Fruit fly (Drosophila melanogaster) whole organism, embryonic: ENCODE results near the gene Pde9.

Experiments
- Abd-B ChIP-seq: fragments of 200-800 bp; sonication (Bioruptor generic); optimal IDR thresholded peaks from 2 replicates; lab custom pipeline; 2018; ENCODE audit warnings: missing biosample characterization, mild to moderate bottlenecking, missing genetic modification characterization, moderate library complexity
- Atf-2 ChIP-seq: fragments of 200-800 bp; sonication (Bioruptor generic); optimal IDR thresholded peaks from 2 replicates; lab custom pipeline; 2016; ENCODE audit warnings: missing biosample characterization, missing genetic modification characterization
- Atf3 ChIP-seq: fragments of 200-800 bp; sonication (Bioruptor generic); optimal IDR thresholded peaks from 3 replicates; lab custom pipeline; 2016; ENCODE audit warnings: missing biosample characterization, missing genetic modification characterization
- CG1024 ChIP-seq: fragments of 200-800 bp; sonication (Bioruptor generic); IDR thresholded peaks from 2 replicates; pipeline ENCODE4 v1.3.6; 2022; ENCODE audit warnings: missing biosample characterization, missing genetic modification characterization
- CG10431 ChIP-seq: fragments of 200-800 bp; sonication (Bioruptor generic); optimal IDR thresholded peaks from 3 replicates; lab custom pipeline; 2018; ENCODE audit warnings: missing biosample characterization, mild to moderate bottlenecking, missing genetic modification characterization
- CG12155 ChIP-seq: fragments of 200-800 bp; sonication (Bioruptor generic); optimal IDR thresholded peaks from 3 replicates; lab custom pipeline; 2016; ENCODE audit warnings: missing biosample characterization, missing genetic modification characterization
- CG14050 ChIP-seq: fragments of 200-800 bp; sonication (Bioruptor generic); IDR thresholded peaks from 3 replicates; pipeline ENCODE4 v1.3.6; 2022; ENCODE audit warnings: missing biosample characterization, missing genetic modification characterization
- CG14441 ChIP-seq: fragments of 200-800 bp; sonication (Bioruptor generic); IDR thresholded peaks from 2 replicates; pipeline ENCODE4 v1.3.6; 2022; ENCODE audit warnings: missing biosample characterization, missing genetic modification characterization
- CG17385 ChIP-seq: fragments of 200-800 bp; sonication (Bioruptor generic); optimal IDR thresholded peaks from 3 replicates; lab custom pipeline; 2018; ENCODE audit warnings: missing biosample characterization, mild to moderate bottlenecking, missing genetic modification characterization
- CG17612 ChIP-seq: fragments of 200-800 bp; sonication (Bioruptor generic); IDR thresholded peaks from 2 replicates; pipeline ENCODE4 v1.3.6; 2022; ENCODE audit warnings: missing biosample characterization, missing genetic modification characterization
- CG18011 ChIP-seq: fragments of 200-800 bp; sonication (Bioruptor generic); optimal IDR thresholded peaks from 2 replicates; lab custom pipeline; 2017; ENCODE audit warnings: missing biosample characterization, missing genetic modification characterization, mild to moderate bottlenecking, moderate library complexity, missing genotype
- CG18619 ChIP-seq: fragments of 200-800 bp; sonication (Bioruptor generic); optimal IDR thresholded peaks from 3 replicates; lab custom pipeline; 2017; ENCODE audit warnings: missing biosample characterization, mild to moderate bottlenecking, missing genetic modification characterization
- CG2202 ChIP-seq: fragments of 200-800 bp; sonication (Bioruptor generic); optimal IDR thresholded peaks from 2 replicates; lab custom pipeline; 2018; ENCODE audit warnings: missing biosample characterization, mild to moderate bottlenecking, missing genetic modification characterization
- CG34422 ChIP-seq: fragments of 200-800 bp; sonication (Bioruptor generic); IDR thresholded peaks from 3 replicates; pipeline ENCODE4 v1.3.6; 2022; ENCODE audit warnings: missing biosample characterization, missing genetic modification characterization
- CG3726 ChIP-seq: fragments of 200-800 bp; sonication (Bioruptor generic); IDR thresholded peaks from 3 replicates; pipeline ENCODE4, ENCODE4 v1.3.6; 2022; ENCODE audit warnings: missing biosample characterization, missing genetic modification characterization
- CG5180 ChIP-seq: fragments of 200-800 bp; sonication (Bioruptor generic); optimal IDR thresholded peaks from 3 replicates; lab custom pipeline; 2017; ENCODE audit warnings: missing biosample characterization, missing genetic modification characterization, mild to moderate bottlenecking, moderate library complexity, missing genetic modification reagents
- CG6791 ChIP-seq: fragments of 200-800 bp; sonication (Bioruptor generic); IDR thresholded peaks from 3 replicates; pipeline ENCODE4 v1.3.6; 2022; ENCODE audit warnings: missing biosample characterization, missing genetic modification characterization; ENCODE audit not compliant: partially characterized antibody
- CG7556 ChIP-seq: fragments of 200-800 bp; sonication (Bioruptor generic); optimal IDR thresholded peaks from 2 replicates; lab custom pipeline; 2017; ENCODE audit warnings: missing biosample characterization, mild to moderate bottlenecking, missing genetic modification characterization
- CG7987 ChIP-seq: fragments of 200-800 bp; sonication (Bioruptor generic); optimal IDR thresholded peaks from 2 replicates; lab custom pipeline; 2018; ENCODE audit warnings: missing biosample characterization, mild to moderate bottlenecking, missing genetic modification characterization, moderate library complexity
- CG8359 ChIP-seq: fragments of 200-800 bp; sonication (Bioruptor generic); optimal IDR thresholded peaks from 2 replicates; lab custom pipeline; 2017; ENCODE audit warnings: missing biosample characterization, mild to moderate bottlenecking, missing genetic modification characterization, borderline replicate concordance
- CG8924 ChIP-seq: fragments of 200-800 bp; optimal IDR thresholded peaks from 3 replicates; lab custom pipeline; 2019; ENCODE audit warnings: missing biosample characterization, mild to moderate bottlenecking, missing genetic modification characterization, moderate library complexity
- Camta ChIP-seq: fragments of 200-800 bp; sonication (Bioruptor generic); optimal IDR thresholded peaks from 2 replicates; lab custom pipeline; 2016; ENCODE audit warnings: missing biosample characterization, missing genetic modification characterization
- D19A ChIP-seq: fragments of 200-800 bp; optimal IDR thresholded peaks from 3 replicates; lab custom pipeline; 2019; ENCODE audit warnings: missing biosample characterization, mild to moderate bottlenecking, missing genetic modification characterization, moderate library complexity
- ERR ChIP-seq: fragments of 200-800 bp; sonication (Bioruptor generic); optimal IDR thresholded peaks from 2 replicates; lab custom pipeline; 2016; ENCODE audit warnings: missing biosample characterization, missing genetic modification characterization
- Eip74EF ChIP-seq, 2 experiments: fragments of 200-800 bp in 1 of 2; fragments of >200 bp in 1 of 2; sonication (Bioruptor generic) in 1 of 2; optimal IDR thresholded peaks; 2 replicates each; lab custom pipeline; 2017 to 2019; ENCODE audit warnings: missing biosample characterization in 2 of 2, missing genetic modification characterization in 2 of 2, mild to moderate bottlenecking in 1 of 2, moderate library complexity in 1 of 2
- H15 ChIP-seq: fragments of 200-800 bp; sonication (Bioruptor generic); IDR thresholded peaks from 3 replicates; pipeline ENCODE4 v1.3.6; 2022; ENCODE audit warnings: missing biosample characterization, missing genetic modification characterization
- HmgZ ChIP-seq: fragments of 200-800 bp; sonication (Bioruptor generic); optimal IDR thresholded peaks from 2 replicates; lab custom pipeline; 2018; ENCODE audit warnings: missing biosample characterization, mild to moderate bottlenecking, missing genetic modification characterization
- Ptx1 ChIP-seq: fragments of 200-800 bp; sonication (Bioruptor generic); IDR thresholded peaks from 2 replicates; pipeline ENCODE4 v1.3.6; 2022; ENCODE audit warnings: missing biosample characterization, missing genetic modification characterization
- Xbp1 ChIP-seq: fragments of 200-800 bp; sonication (Bioruptor generic); optimal IDR thresholded peaks from 3 replicates; lab custom pipeline; 2016; ENCODE audit warnings: missing biosample characterization, mild to moderate bottlenecking, missing genetic modification characterization
- br ChIP-seq: fragments of >200 bp; optimal IDR thresholded peaks from 2 replicates; lab custom pipeline; 2017
- corto ChIP-seq: fragments of 200-800 bp; sonication (Bioruptor generic); optimal IDR thresholded peaks from 2 replicates; lab custom pipeline; 2016; ENCODE audit warnings: missing biosample characterization, mild to moderate bottlenecking, missing genetic modification characterization, moderate library complexity
- croc ChIP-seq: fragments of 200-800 bp; sonication (Bioruptor generic); conservative IDR thresholded peaks from 3 replicates; pipeline ENCODE4 v1.3.6; 2022; ENCODE audit warnings: missing biosample characterization, missing genetic modification characterization
- dati ChIP-seq: fragments of 200-800 bp; sonication (Bioruptor generic); IDR thresholded peaks from 2 replicates; pipeline ENCODE4 v1.3.6; 2022; ENCODE audit warnings: missing biosample characterization, missing genetic modification characterization
- dimm ChIP-seq: fragments of 200-800 bp; sonication (Bioruptor generic); IDR thresholded peaks from 2 replicates; pipeline ENCODE4 v1.3.6; 2022; ENCODE audit warnings: missing biosample characterization, missing genetic modification characterization
- dm ChIP-seq: fragments of 200-800 bp; sonication (Bioruptor generic); optimal IDR thresholded peaks from 3 replicates; lab custom pipeline; 2016; ENCODE audit warnings: missing biosample characterization, missing genetic modification characterization
- gem ChIP-seq: fragments of 200-800 bp; sonication (Bioruptor generic); optimal IDR thresholded peaks from 2 replicates; lab custom pipeline; 2019; ENCODE audit warnings: missing biosample characterization, mild to moderate bottlenecking, missing genetic modification characterization, moderate library complexity
- inv ChIP-seq: fragments of 200-800 bp; sonication (Bioruptor generic); IDR thresholded peaks from 2 replicates; pipeline ENCODE4 v1.3.6; 2022; ENCODE audit warnings: missing biosample characterization, missing genetic modification characterization; ENCODE audit not compliant: partially characterized antibody
- kah ChIP-seq: fragments of 200-800 bp; sonication (Bioruptor generic); optimal IDR thresholded peaks from 2 replicates; lab custom pipeline; 2018; ENCODE audit warnings: missing biosample characterization, mild to moderate bottlenecking, missing genetic modification characterization
- nmo ChIP-seq: fragments of 200-800 bp; sonication (Bioruptor generic); optimal IDR thresholded peaks from 2 replicates; lab custom pipeline; 2018; ENCODE audit warnings: missing biosample characterization, mild to moderate bottlenecking, missing genetic modification characterization, moderate library complexity
- org-1 ChIP-seq: fragments of 200-800 bp; sonication (Bioruptor generic); optimal IDR thresholded peaks from 2 replicates; lab custom pipeline; 2017; ENCODE audit warnings: missing biosample characterization, missing genetic modification characterization
- otp ChIP-seq: fragments of 200-800 bp; sonication (Bioruptor generic); IDR thresholded peaks from 3 replicates; pipeline ENCODE4, ENCODE4 v1.3.6; 2022; ENCODE audit warnings: missing biosample characterization, missing genetic modification characterization
- pfk ChIP-seq: fragments of 200-800 bp; sonication (Bioruptor generic); optimal IDR thresholded peaks from 2 replicates; lab custom pipeline; 2018; ENCODE audit warnings: missing biosample characterization, mild to moderate bottlenecking, missing genetic modification characterization, moderate library complexity
- salm ChIP-seq: fragments of 200-800 bp; sonication (Bioruptor generic); optimal IDR thresholded peaks from 2 replicates; lab custom pipeline; 2018; ENCODE audit warnings: missing biosample characterization, mild to moderate bottlenecking, missing genetic modification characterization
- schlank ChIP-seq: fragments of 200-800 bp; sonication (Bioruptor generic); optimal IDR thresholded peaks from 2 replicates; lab custom pipeline; 2018; ENCODE audit warnings: missing biosample characterization, mild to moderate bottlenecking, missing genetic modification characterization
- sima ChIP-seq: fragments of 200-800 bp; sonication (Bioruptor generic); optimal IDR thresholded peaks from 2 replicates; lab custom pipeline; 2016; ENCODE audit warnings: missing biosample characterization, missing genetic modification characterization
- slou ChIP-seq: fragments of 200-800 bp; sonication (Bioruptor generic); optimal IDR thresholded peaks from 3 replicates; lab custom pipeline; 2016; ENCODE audit warnings: missing biosample characterization, missing genetic modification characterization
- sr ChIP-seq: fragments of 200-800 bp; sonication (Bioruptor generic); IDR thresholded peaks from 3 replicates; pipeline ENCODE4 v1.3.6; 2022; ENCODE audit warnings: missing biosample characterization, missing genetic modification characterization
- tup ChIP-seq: fragments of 200-800 bp; sonication (Bioruptor generic); optimal IDR thresholded peaks from 2 replicates; lab custom pipeline; 2016; ENCODE audit warnings: missing biosample characterization, mild to moderate bottlenecking, missing genetic modification characterization, moderate library complexity
- unc-4 ChIP-seq: fragments of 200-800 bp; sonication (Bioruptor generic); IDR thresholded peaks from 2 replicates; pipeline ENCODE4 v1.3.6; 2022; ENCODE audit warnings: missing biosample characterization, missing genetic modification characterization; ENCODE audit not compliant: partially characterized antibody

Gene Pde9

dm6 chrX:12909577-12910426 is 12.7 kb upstream of the Pde9 start, which contains the start of the genes Brms1 and CG4645 (continued):
- peak; percentile 14 for TF ChIP-seq D19A (tag; lab: Kevin White, UChicago)
- no peak for TF ChIP-seq Camta
- no peak for TF ChIP-seq org-1 (GFP tag; lab: Kevin White, UChicago)
- TF ChIP-seq CG10431 (GFP tag; lab: Kevin White, UChicago): no peak
- TF ChIP-seq dati (GFP tag; lab: Robert Waterston, UW): no peak
- TF ChIP-seq CG17612 (GFP tag; lab: Robert Waterston, UW): no peak
- TF ChIP-seq slou (GFP tag; lab: Kevin White, UChicago): peak; percentile 43
- no peak for TF ChIP-seq Atf3 (GFP tag; lab: Kevin White, UChicago)
- peak; percentile 73 for TF ChIP-seq gem (tag; lab: Kevin White, UChicago)
- TF ChIP-seq inv: no peak
- TF ChIP-seq croc (GFP tag; lab: Robert Waterston, UW): 0 out of 3 replicates have a peak, but pooled peaks have one; percentile 20
- TF ChIP-seq Atf-2 (GFP tag; lab: Kevin White, UChicago): no peak
- TF ChIP-seq H15: peak; percentile 43; the same call in 1 of the 3 replicates
- no peak for TF ChIP-seq sima (GFP tag; lab: Kevin White, UChicago)
- peak; percentile 63 for TF ChIP-seq CG7556 (GFP tag; lab: Kevin White, UChicago)
- no peak for TF ChIP-seq CG34422 (GFP tag; lab: Robert Waterston, UW)
- peak; percentile 70 for TF ChIP-seq nmo
- no peak for TF ChIP-seq CG1024 (GFP tag; lab: Robert Waterston, UW)
- TF ChIP-seq CG17385 (GFP tag; lab: Kevin White, UChicago): peak; percentile 30
- peak; percentile 35 for TF ChIP-seq CG18011
- TF ChIP-seq schlank: no peak
- no peak; the same call in 2 of the 3 replicates for TF ChIP-seq CG6791 (GFP tag; lab: Robert Waterston, UW)
- peak; percentile 28; the same call in 1 of the 2 replicates for TF ChIP-seq CG14441 (GFP tag; lab: Robert Waterston, UW)
- no peak for TF ChIP-seq pfk (GFP tag; lab: Kevin White, UChicago)
- TF ChIP-seq Abd-B: peak; percentile 44
- no peak for TF ChIP-seq salm
- peak; percentile 41 for TF ChIP-seq HmgZ (tag; lab: Kevin White, UChicago)
- peak; percentile 43 for TF ChIP-seq CG18619 (GFP tag; lab: Kevin White, UChicago)
- TF ChIP-seq Xbp1: peak; percentile 57
- peak; percentile 41 for TF ChIP-seq CG8924
- no peak for TF ChIP-seq sr
- TF ChIP-seq kah (GFP tag; lab: Kevin White, UChicago): no peak
- no peak for TF ChIP-seq CG3726
- no peak for TF ChIP-seq dimm (GFP tag; lab: Robert Waterston, UW)
- TF ChIP-seq CG5180 (GFP tag; lab: Kevin White, UChicago): no peak
- no peak for TF ChIP-seq tup
- TF ChIP-seq br (lab: Kevin White, UChicago): no peak
- no peak for TF ChIP-seq otp (GFP tag; lab: Robert Waterston, UW)
- no peak for TF ChIP-seq CG7987 (GFP tag; lab: Kevin White, UChicago)
- TF ChIP-seq CG12155 (GFP tag; lab: Kevin White, UChicago): peak; percentile 32
- TF ChIP-seq Ptx1 (GFP tag; lab: Robert Waterston, UW): peak; percentile 50
- no peak for TF ChIP-seq dm (GFP tag; lab: Kevin White, UChicago)
- no peak for TF ChIP-seq CG14050 (GFP tag; lab: Robert Waterston, UW)
- no peak for TF ChIP-seq unc-4
- TF ChIP-seq CG8359 (GFP tag; lab: Kevin White, UChicago): no peak
- TF ChIP-seq ERR: no peak
- no peak for TF ChIP-seq corto (GFP tag; lab: Kevin White, UChicago)
- no peak for TF ChIP-seq CG2202 (tag; lab: Kevin White, UChicago)
- no peak for TF ChIP-seq Eip74EF (GFP tag; optimal IDR thresholded peaks at IDR 0.05; lab: Kevin White, UChicago)
